Fruit fly (Drosophila melanogaster): ENCODE data around the gene CG13138.

DNA sequence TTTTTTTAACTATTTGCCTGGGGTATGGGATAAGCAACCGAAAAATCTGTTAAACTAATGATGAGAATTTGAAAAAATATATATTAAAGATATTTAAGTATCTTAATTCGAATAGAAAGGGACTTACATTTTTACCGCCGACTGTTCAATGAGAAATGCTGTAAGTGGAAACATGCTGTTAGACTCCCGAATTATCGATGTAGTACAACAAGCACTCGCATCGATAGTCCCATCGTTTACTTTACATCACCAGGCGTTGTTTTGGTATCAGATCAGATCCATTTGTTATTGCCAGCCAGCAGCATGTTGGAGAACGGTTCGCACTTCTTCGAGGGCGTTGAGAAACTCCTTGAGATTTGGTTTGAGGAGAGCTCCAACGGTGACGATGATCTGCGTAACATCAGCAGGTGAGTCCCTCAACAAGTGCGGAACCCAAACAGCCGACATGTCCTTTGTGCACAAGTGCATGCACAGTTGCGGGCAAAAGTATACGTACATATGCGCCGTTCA lies 37.4 kb upstream of the CG13138 start, which contains the start of gene SamDC:
- TF ChIP-seq ey (GFP tag; optimal IDR thresholded peaks at IDR 0.05) (no peak), foxo (GFP tag; optimal IDR thresholded peaks at IDR 0.05) (peak in 1 of 2 experiments; percentile 57), Sp1 (GFP tag; optimal IDR thresholded peaks at IDR 0.05) (peak; percentile 19), sv (GFP tag; optimal IDR thresholded peaks at IDR 0.05) (peak; percentile 4), br (GFP tag; optimal IDR thresholded peaks at IDR 0.05) (no peak), pan (optimal IDR thresholded peaks at IDR 0.05) (no peak), psq (GFP tag; optimal IDR thresholded peaks at IDR 0.05) (no peak), sage (GFP tag; optimal IDR thresholded peaks at IDR 0.05) (peak; percentile 30), Hr78 (GFP tag; optimal IDR thresholded peaks at IDR 0.05) (peak; percentile 78)

Data from whole organism, wandering third instar larva.